Fruit fly (Drosophila melanogaster) Kc167 (cell line): ENCODE data around the gene CG14546.

Experiments
- Myc ChIP-seq: fragments of >200 bp; optimal IDR thresholded peaks from 2 replicates; lab custom pipeline; 2017; ENCODE audit warnings: missing external identifiers
- insv ChIP-seq: fragments of >200 bp; optimal IDR thresholded peaks from 3 replicates; lab custom pipeline; 2018; ENCODE audit warnings: missing external identifiers
- psq ChIP-seq: fragments of >200 bp; optimal IDR thresholded peaks from 2 replicates; lab custom pipeline; 2017; ENCODE audit warnings: missing external identifiers
- ttk ChIP-seq: sonication (Bioruptor generic); optimal IDR thresholded peaks from 2 replicates; lab custom pipeline; 2017; ENCODE audit warnings: missing external identifiers

DNA sequence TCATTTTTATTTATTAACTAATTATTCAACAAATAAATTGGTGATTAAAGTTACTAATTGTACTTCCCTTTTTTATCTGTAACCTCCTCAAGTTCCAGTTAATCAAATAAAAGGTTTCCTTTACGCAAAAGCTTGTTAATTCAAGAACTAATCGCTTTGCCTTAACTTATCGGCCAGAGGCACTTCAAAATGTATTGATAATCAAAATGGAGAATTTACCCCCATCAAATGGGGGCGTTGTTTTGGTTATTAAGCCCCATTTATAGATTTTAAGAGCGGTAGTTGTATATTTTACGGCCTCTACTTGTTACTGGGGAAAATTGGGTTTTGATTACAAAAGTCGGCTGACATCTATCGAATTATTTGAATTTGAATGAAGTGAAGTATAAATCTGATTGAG is 22.7 kb downstream of the CG14546 start, which contains the start of gene CG31091:
- TF ChIP-seq psq (lab: Kevin White, UChicago) (no peak), insv (lab: Kevin White, UChicago) (no peak), ttk (lab: Kevin White, UChicago) (no peak), Myc (no peak)
